Fruit fly (Drosophila melanogaster): ENCODE measurements around the gene sloth2.

Gene sloth2

dm6 chrX:7008102-7009087, 2.8 kb upstream of the sloth2 start (continued):
- TF ChIP-seq CG1603 (tag; optimal IDR thresholded peaks at IDR 0.05) (peak; percentile 8), Ets65A (GFP tag) (peak; percentile 87), Oli (tag; optimal IDR thresholded peaks at IDR 0.05) (peak; percentile 10), sens (GFP tag) (peak; percentile 84), nom (GFP tag; optimal IDR thresholded peaks at IDR 0.05) (peak; percentile 45), z (GFP tag; IDR thresholded peaks at IDR 0.05) (peak; percentile 55; the same call in 1 of the 3 replicates), Awh (GFP tag; IDR thresholded peaks at IDR 0.05) (0 out of 2 replicates have a peak, but pooled peaks have one; percentile 28), hkb (optimal IDR thresholded peaks at IDR 0.05) (no peak), hkb (GFP tag; IDR thresholded peaks at IDR 0.05) (peak; percentile 40; the same call in 1 of the 2 replicates), ci (GFP tag; IDR thresholded peaks at IDR 0.05) (0 out of 3 replicates have a peak, but pooled peaks have one; percentile 19), mld (GFP tag; IDR thresholded peaks at IDR 0.05; ENCODE audit: partially characterized antibody) (no peak), CG2678 (tag; optimal IDR thresholded peaks at IDR 0.05) (peak; percentile 30), oc (tag; optimal IDR thresholded peaks at IDR 0.05) (peak; percentile 42), Lpt (GFP tag; optimal IDR thresholded peaks at IDR 0.05) (no peak), CG6175 (GFP tag; IDR thresholded peaks at IDR 0.05) (0 out of 3 replicates have a peak, but pooled peaks have one; percentile 20), cad (GFP tag; optimal IDR thresholded peaks at IDR 0.05) (no peak), sd (tag; optimal IDR thresholded peaks at IDR 0.05) (peak; percentile 54), CG11504 (tag; optimal IDR thresholded peaks at IDR 0.05) (peak; percentile 43), CG16863 (GFP tag; optimal IDR thresholded peaks at IDR 0.05) (no peak), cg (GFP tag; optimal IDR thresholded peaks at IDR 0.05) (peak; percentile 25), Pdp1 (GFP tag; optimal IDR thresholded peaks at IDR 0.05) (peak in 1 of 2 experiments; percentile 32), bsh (GFP tag; optimal IDR thresholded peaks at IDR 0.05) (peak; percentile 36), CG6765 (GFP tag; optimal IDR thresholded peaks at IDR 0.05) (no peak), wor (GFP tag; IDR thresholded peaks at IDR 0.05) (no peak), pfk (GFP tag; optimal IDR thresholded peaks at IDR 0.05) (no peak), stc (GFP tag; IDR thresholded peaks at IDR 0.05) (0 out of 2 replicates have a peak, but pooled peaks have one; percentile 14), crol (GFP tag; IDR thresholded peaks at IDR 0.05) (peak; percentile 51; the same call in 1 of the 2 replicates), CG6254 (GFP tag; optimal IDR thresholded peaks at IDR 0.05) (no peak), Xrp1 (GFP tag; IDR thresholded peaks at IDR 0.05) (0 out of 2 replicates have a peak, but pooled peaks have one; percentile 18), gsb-n (tag; optimal IDR thresholded peaks at IDR 0.05) (peak; percentile 41), Ptx1 (GFP tag; IDR thresholded peaks at IDR 0.05) (0 out of 2 replicates have a peak, but pooled peaks have one; percentile 13), lbe (GFP tag; optimal IDR thresholded peaks at IDR 0.05) (peak; percentile 23), nmo (GFP tag; optimal IDR thresholded peaks at IDR 0.05) (peak; percentile 1), dmrt99B (tag; optimal IDR thresholded peaks at IDR 0.05) (peak; percentile 33), emc (GFP tag; optimal IDR thresholded peaks at IDR 0.05) (no peak), CG14710 (tag; optimal IDR thresholded peaks at IDR 0.05) (no peak), gem (tag; optimal IDR thresholded peaks at IDR 0.05) (peak; percentile 27), CG6813 (GFP tag; optimal IDR thresholded peaks at IDR 0.05) (no peak), sqz (GFP tag; optimal IDR thresholded peaks at IDR 0.05) (peak; percentile 13), CG15601 (tag; optimal IDR thresholded peaks at IDR 0.05) (no peak), org-1 (GFP tag; optimal IDR thresholded peaks at IDR 0.05) (no peak), vnd (GFP tag; IDR thresholded peaks at IDR 0.05; ENCODE audit: partially characterized antibody) (no peak), CG11695 (GFP tag; IDR thresholded peaks at IDR 0.05) (0 out of 3 replicates have a peak, but pooled peaks have one; percentile 37), CG34224 (GFP tag; IDR thresholded peaks at IDR 0.05; ENCODE audit: partially characterized antibody) (0 out of 3 replicates have a peak, but pooled peaks have one; percentile 23), CG2712 (tag; optimal IDR thresholded peaks at IDR 0.05) (no peak), vvl (GFP tag; IDR thresholded peaks at IDR 0.05) (peak; percentile 36; the same call in 1 of the 2 replicates), cato (GFP tag; optimal IDR thresholded peaks at IDR 0.05; ENCODE audit: borderline replicate concordance) (no peak)
